Worm (Caenorhabditis elegans): ENCODE results near the gene C54C6.7.

The C54C6.7 gene

ce11 chrIII:3562276-3562675, 16.1 kb upstream of the C54C6.7 start:
- TF ChIP-seq tlp-1 (tag; optimal IDR thresholded peaks at IDR 0.05) (no peak), lir-3 (tag; optimal IDR thresholded peaks at IDR 0.05; ENCODE audit: poor library complexity) (no peak), ceh-63 (GFP tag; optimal IDR thresholded peaks at IDR 0.05) (no peak), jun-1 (tag; optimal IDR thresholded peaks at IDR 0.05) (no peak), sptf-1 (tag; optimal IDR thresholded peaks at IDR 0.05) (peak; percentile 6)

ce11 chrIII:3560235-3560634, 14.0 kb upstream of the C54C6.7 start:
- TF ChIP-seq ceh-63 (GFP tag; optimal IDR thresholded peaks at IDR 0.05) (peak; percentile 64), nhr-47 (tag; optimal IDR thresholded peaks at IDR 0.05) (peak; percentile 21), ama-1 (optimal IDR thresholded peaks at IDR 0.05) (no peak), nhr-71 (tag; optimal IDR thresholded peaks at IDR 0.05) (peak; percentile 69), unc-62 (GFP tag; optimal IDR thresholded peaks at IDR 0.05) (no peak), lin-39 (tag; optimal IDR thresholded peaks at IDR 0.05) (no peak), egl-27 (tag; optimal IDR thresholded peaks at IDR 0.05) (no peak), isw-1 (GFP tag; IDR thresholded peaks at IDR 0.05) (no peak), lsy-2 (tag; optimal IDR thresholded peaks at IDR 0.05) (peak in 1 of 2 experiments; percentile 42), ets-5 (GFP tag; IDR thresholded peaks at IDR 0.05) (no peak), F16B12.6 (tag; optimal IDR thresholded peaks at IDR 0.05) (no peak), nhr-12 (tag; optimal IDR thresholded peaks at IDR 0.05) (no peak), lin-14 (GFP tag; optimal IDR thresholded peaks at IDR 0.05) (peak; percentile 83), aly-2 (tag; optimal IDR thresholded peaks at IDR 0.05) (no peak), mab-9 (GFP tag; IDR thresholded peaks at IDR 0.05) (no peak), nhr-11 (tag; optimal IDR thresholded peaks at IDR 0.05) (no peak), unc-86 (tag; optimal IDR thresholded peaks at IDR 0.05) (peak; percentile 61), tbx-2 (tag; optimal IDR thresholded peaks at IDR 0.05) (peak; percentile 36), nhr-84 (tag; optimal IDR thresholded peaks at IDR 0.05) (no peak), ceh-88 (GFP tag; IDR thresholded peaks at IDR 0.05) (no peak), efl-3 (GFP tag; optimal IDR thresholded peaks at IDR 0.05) (no peak), ceh-90 (tag; optimal IDR thresholded peaks at IDR 0.05) (no peak), ceh-8 (GFP tag; optimal IDR thresholded peaks at IDR 0.05) (peak; percentile 22), irx-1 (tag; optimal IDR thresholded peaks at IDR 0.05) (no peak), fkh-8 (tag; optimal IDR thresholded peaks at IDR 0.05) (peak; percentile 19), efl-1 (optimal IDR thresholded peaks at IDR 0.05) (peak in 1 of 2 experiments; percentile 20), efl-1 (GFP tag; optimal IDR thresholded peaks at IDR 0.05 in 1 of 2) (no peak), pqm-1 (tag; optimal IDR thresholded peaks at IDR 0.05) (no peak), nhr-20 (tag; optimal IDR thresholded peaks at IDR 0.05) (no peak), unc-98 (GFP tag; IDR thresholded peaks at IDR 0.05) (no peak)

ce11 chrIII:3553349-3553748, 7.1 kb upstream of the C54C6.7 start, which contains the start of gene C54C6.4:
TSS of gene C54C6.4 (plus strand) at chrIII:3553649.
- TF ChIP-seq dsc-1 (tag; optimal IDR thresholded peaks at IDR 0.05): no peak
- no peak for TF ChIP-seq ztf-4 (tag; optimal IDR thresholded peaks at IDR 0.05)
- TF ChIP-seq aha-1 (tag; optimal IDR thresholded peaks at IDR 0.05): no peak
- no peak for TF ChIP-seq efl-1 (optimal IDR thresholded peaks at IDR 0.05)
- peak in 1 of 2 experiments; percentile 16 for TF ChIP-seq efl-1 (GFP tag; optimal IDR thresholded peaks at IDR 0.05 in 1 of 2)
- no peak for TF ChIP-seq egl-13 (tag; optimal IDR thresholded peaks at IDR 0.05)

- no peak for TF ChIP-seq efl-1 (optimal IDR thresholded peaks at IDR 0.05)
- peak in 1 of 2 experiments; percentile 69 for TF ChIP-seq efl-1 (GFP tag; optimal IDR thresholded peaks at IDR 0.05 in 1 of 2)
- TF ChIP-seq pax-3 (tag; optimal IDR thresholded peaks at IDR 0.05): no peak
These were observed 4.1 kb upstream of the C54C6.7 start for ce11 chrIII:3550364-3550763.
